Fruit fly (Drosophila melanogaster): ENCODE data around the gene CG15484.

Gene CG15484

dm6 chr2L:12720430-12721396 is 13.2 kb upstream of the CG15484 start (continued):
- TF ChIP-seq ci (GFP tag; IDR thresholded peaks at IDR 0.05) (peak; percentile 63; the same call in 2 of the 3 replicates), nmo (GFP tag; optimal IDR thresholded peaks at IDR 0.05) (peak; percentile 65), CG7786 (GFP tag; optimal IDR thresholded peaks at IDR 0.05) (peak; percentile 16), otp (GFP tag; IDR thresholded peaks at IDR 0.05) (peak; percentile 37; the same call in 1 of the 3 replicates), Asciz (GFP tag; optimal IDR thresholded peaks at IDR 0.05) (peak; percentile 20), CG11093 (GFP tag; IDR thresholded peaks at IDR 0.05) (0 out of 3 replicates have a peak, but pooled peaks have one; percentile 38), rib (GFP tag; IDR thresholded peaks at IDR 0.05) (peak; percentile 17; the same call in 1 of the 2 replicates), CG6689 (GFP tag; IDR thresholded peaks at IDR 0.05) (peak; percentile 80), CG8290 (GFP tag; optimal IDR thresholded peaks at IDR 0.05) (no peak), CG8290 (tag; optimal IDR thresholded peaks at IDR 0.05) (peak in 1 of 2 experiments; percentile 56), lilli (GFP tag; optimal IDR thresholded peaks at IDR 0.05) (peak; percentile 61), B-H1 (GFP tag; IDR thresholded peaks at IDR 0.05) (peak; percentile 51; the same call in 2 of the 3 replicates), unpg (GFP tag; optimal IDR thresholded peaks at IDR 0.05) (peak; percentile 46), Hr51 (GFP tag; optimal IDR thresholded peaks at IDR 0.05) (peak in 1 of 2 experiments; percentile 49), CG4424 (GFP tag; optimal IDR thresholded peaks at IDR 0.05) (peak; percentile 46), gsb (GFP tag; IDR thresholded peaks at IDR 0.05) (0 out of 2 replicates have a peak, but pooled peaks have one; percentile 9), CG17359 (tag; optimal IDR thresholded peaks at IDR 0.05) (peak; percentile 62), CG17361 (GFP tag; IDR thresholded peaks at IDR 0.05) (peak; percentile 67; the same call in 2 of the 3 replicates), CG13894 (tag; optimal IDR thresholded peaks at IDR 0.05) (peak; percentile 35), CG12104 (GFP tag; optimal IDR thresholded peaks at IDR 0.05) (peak; percentile 10), NFAT (GFP tag; IDR thresholded peaks at IDR 0.05) (0 out of 2 replicates have a peak, but pooled peaks have one; percentile 4), Side (GFP tag; optimal IDR thresholded peaks at IDR 0.05) (peak; percentile 34), pan (optimal IDR thresholded peaks at IDR 0.05) (no peak), pan (GFP tag; optimal IDR thresholded peaks at IDR 0.05 in 1 of 2, IDR thresholded peaks at IDR 0.05 in 1 of 2) (peak in 1 of 2 experiments; percentile 51), NfI (GFP tag; optimal IDR thresholded peaks at IDR 0.05) (peak; percentile 17), Dbx (GFP tag; IDR thresholded peaks at IDR 0.05) (peak; percentile 82), Chrac-16 (GFP tag; optimal IDR thresholded peaks at IDR 0.05) (no peak), vfl (GFP tag; optimal IDR thresholded peaks at IDR 0.05) (peak; percentile 17), ase (GFP tag; IDR thresholded peaks at IDR 0.05) (peak; percentile 49; the same call in 1 of the 3 replicates), gcm (GFP tag; optimal IDR thresholded peaks at IDR 0.05) (no peak), CG6765 (GFP tag; optimal IDR thresholded peaks at IDR 0.05) (peak; percentile 8), nau (GFP tag; optimal IDR thresholded peaks at IDR 0.05) (peak; percentile 34), CG13624 (GFP tag; optimal IDR thresholded peaks at IDR 0.05) (peak; percentile 12), CG7556 (GFP tag; optimal IDR thresholded peaks at IDR 0.05) (peak; percentile 39), Adf1 (GFP tag; IDR thresholded peaks at IDR 0.05) (peak; percentile 54; the same call in 1 of the 2 replicates), sens-2 (GFP tag; IDR thresholded peaks at IDR 0.05) (peak; percentile 69; the same call in 1 of the 2 replicates), lab (GFP tag; optimal IDR thresholded peaks at IDR 0.05) (peak; percentile 69), CG10959 (GFP tag; IDR thresholded peaks at IDR 0.05) (peak; percentile 22; the same call in 1 of the 2 replicates), CG9727 (GFP tag; optimal IDR thresholded peaks at IDR 0.05) (peak; percentile 59), oc (tag; optimal IDR thresholded peaks at IDR 0.05) (no peak), nerfin-2 (GFP tag; IDR thresholded peaks at IDR 0.05; ENCODE audit: partially characterized antibody) (no peak), ara (GFP tag; IDR thresholded peaks at IDR 0.05) (peak; percentile 60), CG5180 (GFP tag; optimal IDR thresholded peaks at IDR 0.05) (peak; percentile 48), CG13424 (tag; optimal IDR thresholded peaks at IDR 0.05) (peak; percentile 42), exex (tag; optimal IDR thresholded peaks at IDR 0.05) (peak; percentile 86), pho (GFP tag; optimal IDR thresholded peaks at IDR 0.05) (peak; percentile 21), dysf (GFP tag; IDR thresholded peaks at IDR 0.05) (peak; percentile 58; the same call in 2 of the 3 replicates), Doc2 (GFP tag; IDR thresholded peaks at IDR 0.05) (no peak)

All from whole organism, embryonic.